Worm (Caenorhabditis elegans) whole organism, midembryonic: ENCODE data around the gene srh-179.
"Not testable (repeated sequence)": the region's sequence is repeated elsewhere in the genome, so short reads cannot be mapped to it uniquely, and the experiment has no call there.

Experiments
- T22C8.4 ChIP-seq: fragments of 200-800 bp; sonication (Bioruptor generic); IDR thresholded peaks from 2 replicates; pipeline ENCODE4 v1.3.6; 2022; ENCODE audit warnings: missing genetic modification characterization, missing compliant biosample characterization
- cog-1 ChIP-seq: sonication (generic microtip); optimal IDR thresholded peaks from 2 replicates; lab custom pipeline; 2016; ENCODE audit warnings: missing genetic modification characterization, missing compliant biosample characterization
- flt-1 ChIP-seq: fragments of 200-800 bp; sonication (Bioruptor generic); IDR thresholded peaks from 2 replicates; pipeline ENCODE4 v1.3.6; 2022; ENCODE audit warnings: missing genetic modification characterization, missing compliant biosample characterization
- klf-2 ChIP-seq: fragments of 200-800 bp; sonication (Bioruptor generic); conservative IDR thresholded peaks from 2 replicates; pipeline ENCODE4 v1.3.6; 2022; ENCODE audit warnings: missing genetic modification reagents, missing genetic modification characterization, missing compliant biosample characterization
- med-1 ChIP-seq: sonication (generic microtip); optimal IDR thresholded peaks from 2 replicates; lab custom pipeline; 2017; ENCODE audit warnings: missing genetic modification characterization, mild to moderate bottlenecking, missing compliant biosample characterization, antibody characterized with exemption, missing genetic modification reagents; ENCODE audit not compliant: insufficient read depth
- ref-1 ChIP-seq: fragments of 200-800 bp; sonication (Bioruptor generic); conservative IDR thresholded peaks from 2 replicates; pipeline ENCODE4 v1.3.6; 2022; ENCODE audit warnings: missing genetic modification reagents, missing genetic modification characterization, missing compliant biosample characterization
- tab-1 ChIP-seq: fragments of 200-800 bp; sonication (Bioruptor generic); IDR thresholded peaks from 2 replicates; pipeline ENCODE4 v1.3.6; 2022; ENCODE audit warnings: missing genetic modification characterization, missing compliant biosample characterization
- ztf-23 ChIP-seq: fragments of 200-800 bp; sonication (Bioruptor generic); IDR thresholded peaks from 2 replicates; pipeline ENCODE4 v1.3.6; 2022; ENCODE audit warnings: missing genetic modification reagents, missing genetic modification characterization, missing compliant biosample characterization
- ztf-29 ChIP-seq: fragments of 200-800 bp; sonication (Bioruptor generic); IDR thresholded peaks from 2 replicates; pipeline ENCODE4 v1.3.6; 2022; ENCODE audit warnings: missing genetic modification reagents, missing genetic modification characterization, missing compliant biosample characterization

srh-179 gene

ce11 chrV:18476090-18476489 lies at the start of gene srh-179:
Gene srh-179 (plus strand): TSS chrV:18476390.
- TF ChIP-seq ztf-29 (GFP tag; lab: Robert Waterston, UW) (no peak), med-1 (GFP tag; lab: Kevin White, UChicago) (no peak), ztf-23 (GFP tag; lab: Robert Waterston, UW) (no peak), klf-2 (GFP tag; lab: Robert Waterston, UW) (no peak), T22C8.4 (GFP tag; lab: Robert Waterston, UW) (no peak), ref-1 (no peak), flt-1 (no peak), tab-1 (GFP tag; lab: Robert Waterston, UW) (no peak), cog-1 (tag; lab: Kevin White, UChicago) (no peak)

DNA sequence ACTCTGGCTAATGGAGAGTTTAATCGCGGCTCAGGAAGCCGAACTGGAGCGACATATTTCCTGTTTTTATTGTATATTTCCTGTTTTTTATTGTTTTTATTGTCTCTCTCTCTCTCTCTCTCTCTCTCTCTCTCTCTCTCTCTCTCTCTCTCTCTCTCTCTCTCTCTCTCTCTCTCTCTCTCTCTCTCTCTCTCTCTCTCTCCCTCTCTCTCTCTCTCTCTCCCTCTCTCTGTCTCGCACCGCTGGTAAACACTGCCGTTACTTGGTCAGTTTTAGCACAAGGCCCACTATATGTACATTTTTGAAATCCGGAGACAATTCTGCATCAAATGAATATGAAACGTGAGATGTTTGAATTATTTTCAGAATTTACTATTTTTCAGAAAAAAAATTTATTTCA lies 45.4 kb upstream of the srh-179 start:
- no peak for TF ChIP-seq ztf-23 (GFP tag; lab: Robert Waterston, UW)
- TF ChIP-seq ref-1: no peak
- TF ChIP-seq flt-1: no peak
- no peak for TF ChIP-seq klf-2 (GFP tag; lab: Robert Waterston, UW)
- TF ChIP-seq tab-1 (GFP tag; lab: Robert Waterston, UW): no peak
- TF ChIP-seq cog-1 (tag; lab: Kevin White, UChicago): no peak
- no peak for TF ChIP-seq T22C8.4 (GFP tag; lab: Robert Waterston, UW)
- no peak for TF ChIP-seq med-1 (GFP tag; lab: Kevin White, UChicago)
- no peak for TF ChIP-seq ztf-29 (GFP tag; lab: Robert Waterston, UW)

ce11 chrV:18431450-18431849 lies 44.7 kb upstream of the srh-179 start, which contains the start of gene srw-82:
Gene srw-82 (plus strand): TSS chrV:18431750.
- no peak for TF ChIP-seq tab-1 (GFP tag; lab: Robert Waterston, UW)
- TF ChIP-seq ref-1: no peak
- TF ChIP-seq cog-1 (tag; lab: Kevin White, UChicago): no peak
- no peak for TF ChIP-seq med-1 (GFP tag; lab: Kevin White, UChicago)
- no peak for TF ChIP-seq klf-2 (GFP tag; lab: Robert Waterston, UW)
- TF ChIP-seq flt-1: no peak
- TF ChIP-seq T22C8.4 (GFP tag; lab: Robert Waterston, UW): no peak
- no peak for TF ChIP-seq ztf-23 (GFP tag; lab: Robert Waterston, UW)
- no peak for TF ChIP-seq ztf-29 (GFP tag; lab: Robert Waterston, UW)

- TF ChIP-seq klf-2 (GFP tag; lab: Robert Waterston, UW): no peak
- TF ChIP-seq ztf-29 (GFP tag; lab: Robert Waterston, UW): no peak
- TF ChIP-seq T22C8.4 (GFP tag; lab: Robert Waterston, UW): no peak
- no peak for TF ChIP-seq cog-1 (tag; lab: Kevin White, UChicago)
- no peak for TF ChIP-seq flt-1
- TF ChIP-seq tab-1 (GFP tag; lab: Robert Waterston, UW): no peak
- TF ChIP-seq med-1 (GFP tag; lab: Kevin White, UChicago): no peak
- no peak for TF ChIP-seq ztf-23 (GFP tag; lab: Robert Waterston, UW)
- no peak for TF ChIP-seq ref-1
Observed at ce11 chrV:18434961-18435360, 41.2 kb upstream of the srh-179 start, which contains the start of gene ZK262.20. Gene ZK262.20 (minus strand): TSS chrV:18435061.

- TF ChIP-seq ref-1: no peak
- TF ChIP-seq klf-2 (GFP tag; lab: Robert Waterston, UW): no peak
- TF ChIP-seq ztf-29 (GFP tag; lab: Robert Waterston, UW): no peak
- TF ChIP-seq cog-1 (tag; lab: Kevin White, UChicago): no peak
- no peak for TF ChIP-seq tab-1 (GFP tag; lab: Robert Waterston, UW)
- TF ChIP-seq T22C8.4 (GFP tag; lab: Robert Waterston, UW): no peak
- TF ChIP-seq med-1 (GFP tag; lab: Kevin White, UChicago): no peak
- TF ChIP-seq flt-1: no peak
- no peak for TF ChIP-seq ztf-23 (GFP tag; lab: Robert Waterston, UW)
Observed at ce11 chrV:18438081-18438480, 38.1 kb upstream of the srh-179 start, which contains the start of gene ZK262.8. Gene ZK262.8 (plus strand): TSS chrV:18438381.

- TF ChIP-seq flt-1; cog-1 (tag; lab: Kevin White, UChicago); med-1 (GFP tag; lab: Kevin White, UChicago): not testable (repeated sequence)
Observed at ce11 chrV:18439469-18439868, 36.7 kb upstream of the srh-179 start, which contains the start of gene ZK262.9. Gene ZK262.9 (plus strand): TSS chrV:18439769.

- no peak for TF ChIP-seq ref-1
- TF ChIP-seq cog-1 (tag; lab: Kevin White, UChicago): no peak
- no peak for TF ChIP-seq klf-2 (GFP tag; lab: Robert Waterston, UW)
- no peak for TF ChIP-seq med-1 (GFP tag; lab: Kevin White, UChicago)
- no peak for TF ChIP-seq ztf-29 (GFP tag; lab: Robert Waterston, UW)
Observed at ce11 chrV:18444118-18444517, 32.1 kb upstream of the srh-179 start, which contains the start of gene ZK228.1. Gene ZK228.1 (plus strand): TSS chrV:18444418.

DNA sequence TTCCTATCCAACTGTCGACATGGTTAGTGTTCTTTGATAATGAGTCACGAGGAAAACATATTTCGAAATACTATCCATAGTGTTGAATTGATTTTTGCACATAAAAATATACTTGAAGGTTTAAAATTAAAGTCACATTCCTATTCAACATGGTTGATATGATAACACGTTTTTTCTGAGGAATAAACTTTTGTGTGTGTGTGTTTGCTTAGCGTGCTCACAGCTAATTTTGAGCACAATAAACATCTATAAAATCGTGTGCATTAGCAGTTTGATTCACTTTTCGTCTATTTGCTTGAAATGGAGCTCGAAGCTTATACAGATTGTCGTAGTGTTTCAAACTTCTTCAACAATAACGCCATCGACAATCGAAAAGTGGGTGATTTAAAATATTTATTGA lies 19.6 kb upstream of the srh-179 start, which contains the start of gene ZK228.10:
ZK228.10 (plus strand) TSS at position 301 of the 400 bp plus-strand sequence.
- TF ChIP-seq T22C8.4 (GFP tag; lab: Robert Waterston, UW) (no peak), ztf-29 (GFP tag; lab: Robert Waterston, UW) (no peak), flt-1 (no peak), cog-1 (tag; lab: Kevin White, UChicago) (no peak), ref-1 (no peak), med-1 (GFP tag; lab: Kevin White, UChicago) (no peak), ztf-23 (GFP tag; lab: Robert Waterston, UW) (no peak), klf-2 (GFP tag; lab: Robert Waterston, UW) (no peak), tab-1 (GFP tag; lab: Robert Waterston, UW) (no peak)

- TF ChIP-seq T22C8.4 (GFP tag; lab: Robert Waterston, UW) (no peak), ztf-29 (GFP tag; lab: Robert Waterston, UW) (no peak), ref-1 (no peak), ztf-23 (GFP tag; lab: Robert Waterston, UW) (no peak), cog-1 (tag; lab: Kevin White, UChicago) (no peak), tab-1 (GFP tag; lab: Robert Waterston, UW) (no peak), klf-2 (GFP tag; lab: Robert Waterston, UW) (no peak)
Observed at ce11 chrV:18461200-18461728, 14.9 kb upstream of the srh-179 start, which contains the start of gene ZK228.3. Gene ZK228.3 (minus strand): TSS chrV:18461250.
